Fruit fly (Drosophila melanogaster) whole organism, embryonic: ENCODE measurements around the gene dome.

Experiments used
- CG2889 ChIP-seq: fragments of 200-800 bp; sonication (Bioruptor generic); IDR thresholded peaks from 3 replicates; pipeline ENCODE4 v1.3.6; 2022; ENCODE audit warnings: missing biosample characterization, missing genetic modification characterization
- cg ChIP-seq: fragments of 200-800 bp; sonication (Bioruptor generic); optimal IDR thresholded peaks from 3 replicates; lab custom pipeline; 2019; ENCODE audit warnings: missing biosample characterization, mild to moderate bottlenecking, missing genetic modification characterization, moderate library complexity
- twi ChIP-seq: fragments of 200-800 bp; optimal IDR thresholded peaks from 2 replicates; lab custom pipeline; 2019; ENCODE audit warnings: missing biosample characterization, mild to moderate bottlenecking, missing genetic modification characterization, moderate library complexity
- vvl ChIP-seq: fragments of 200-800 bp; sonication (Bioruptor generic); IDR thresholded peaks from 2 replicates; pipeline ENCODE4 v1.3.6; 2022; ENCODE audit warnings: missing biosample characterization, missing genetic modification characterization

Gene dome

dm6 chrX:19631365-19631832, 51.9 kb downstream of the dome start (continued):
- TF ChIP-seq vvl (peak; percentile 38; the same call in 1 of the 2 replicates), twi (tag; lab: Kevin White, UChicago) (peak; percentile 4), cg (GFP tag; lab: Kevin White, UChicago) (peak; percentile 92), CG2889 (GFP tag; lab: Robert Waterston, UW) (no peak)
- TF ChIP-seq, all 482 proteins: peak for 44
